Worm (Caenorhabditis elegans) whole organism, L4 larva: ENCODE measurements around the gene C28C12.11.

Experiments used
- F44E2.7 ChIP-seq: fragments of 200-800 bp; sonication (Bioruptor generic); IDR thresholded peaks from 2 replicates; pipeline ENCODE4 v2.1.2; 2022; ENCODE audit warnings: missing genetic modification characterization, missing compliant biosample characterization
- arid-1 ChIP-seq: fragments of 200-800 bp; sonication (Bioruptor generic); conservative IDR thresholded peaks from 2 replicates; pipeline ENCODE4 v1.3.6; 2022; ENCODE audit warnings: missing genetic modification reagents, missing genetic modification characterization, missing compliant biosample characterization
- ceh-28 ChIP-seq: fragments of 150-350 bp; optimal IDR thresholded peaks from 2 replicates; lab custom pipeline; 2014; ENCODE audit warnings: missing biosample characterization, missing genetic modification reagents, missing genetic modification characterization
- ceh-82 ChIP-seq: sonication (generic microtip); optimal IDR thresholded peaks from 2 replicates; lab custom pipeline; 2017; ENCODE audit warnings: missing biosample characterization, missing genetic modification characterization
- fkh-10 ChIP-seq: fragments of 150-350 bp; optimal IDR thresholded peaks from 2 replicates; lab custom pipeline; 2014; ENCODE audit warnings: missing biosample characterization, missing genetic modification reagents, missing genetic modification characterization
- fos-1 ChIP-seq: fragments of 150-350 bp; optimal IDR thresholded peaks from 2 replicates; lab custom pipeline; 2014; ENCODE audit warnings: missing biosample characterization, missing genetic modification characterization
- nhr-102 ChIP-seq: sonication (generic microtip); optimal IDR thresholded peaks from 2 replicates; lab custom pipeline; 2016; ENCODE audit warnings: mild to moderate bottlenecking, missing genetic modification characterization, moderate library complexity, missing compliant biosample characterization
- nhr-237 ChIP-seq: sonication (generic microtip); optimal IDR thresholded peaks from 2 replicates; lab custom pipeline; 2017; ENCODE audit warnings: missing biosample characterization, missing genetic modification characterization
- nhr-42 ChIP-seq: fragments of 200-800 bp; sonication (Bioruptor generic); IDR thresholded peaks from 2 replicates; pipeline ENCODE4 v1.3.6; 2022; ENCODE audit warnings: missing genetic modification characterization, missing compliant biosample characterization
- php-3 ChIP-seq: fragments of 200-800 bp; sonication (Bioruptor generic); IDR thresholded peaks from 2 replicates; pipeline ENCODE4 v1.3.6; 2022; ENCODE audit warnings: missing genetic modification reagents, missing genetic modification characterization, missing compliant biosample characterization
- rbr-2 ChIP-seq: sonication (generic microtip); optimal IDR thresholded peaks from 2 replicates; lab custom pipeline; 2016; ENCODE audit warnings: missing genotype, missing genetic modification characterization, missing compliant biosample characterization
- snpc-4 ChIP-seq: fragments of 150-350 bp; optimal IDR thresholded peaks from 2 replicates; lab custom pipeline; 2014; ENCODE audit warnings: missing biosample characterization, missing genetic modification characterization
- zfp-3 ChIP-seq: fragments of 200-800 bp; sonication (Bioruptor generic); conservative IDR thresholded peaks from 2 replicates; pipeline ENCODE4 v1.3.6; 2022; ENCODE audit warnings: missing genetic modification reagents, missing genetic modification characterization, missing compliant biosample characterization

DNA sequence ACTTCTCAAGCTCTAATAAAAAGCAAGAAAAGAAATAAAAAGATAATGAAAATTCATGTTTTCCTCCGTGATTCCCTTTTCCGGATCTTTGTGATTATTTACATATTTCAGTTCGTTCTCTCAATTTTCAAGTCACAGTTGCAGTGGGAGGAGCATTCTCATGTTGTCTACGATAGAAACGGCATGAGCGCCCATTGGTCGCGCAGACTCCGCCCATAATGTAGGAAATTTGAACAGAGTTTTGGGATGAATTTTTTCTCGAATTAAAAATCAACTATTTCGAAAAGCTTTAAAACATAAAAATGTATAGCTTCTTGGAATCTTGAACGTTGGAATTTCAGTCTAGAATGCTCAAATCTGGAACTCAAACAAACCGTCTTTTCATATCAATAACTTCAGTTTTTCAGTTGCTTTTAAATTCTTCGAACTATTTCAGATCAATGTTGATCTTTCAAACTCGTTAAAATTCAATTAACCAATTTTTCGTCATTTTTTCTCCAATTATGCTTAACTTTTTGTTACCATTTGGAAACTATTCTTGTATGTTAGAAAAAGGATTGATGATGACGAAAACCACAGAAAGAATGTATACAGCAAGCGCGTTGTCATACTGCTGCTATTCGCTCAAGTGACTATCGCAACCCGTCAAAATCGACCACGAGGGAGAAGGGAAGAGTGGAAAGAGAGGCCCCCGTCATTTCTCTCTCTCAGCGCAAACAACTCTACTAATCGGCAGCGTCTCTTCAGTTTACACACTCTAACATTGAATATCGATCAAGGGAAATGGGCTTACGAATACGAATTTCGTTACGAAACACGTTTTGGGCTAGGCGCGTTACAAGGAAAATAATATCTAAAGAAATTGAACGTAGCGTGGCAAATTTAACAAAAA is 42.0 kb upstream of the C28C12.11 start:
- TF ChIP-seq php-3 (GFP tag; lab: Robert Waterston, UW) (peak; percentile 65), ceh-82 (no peak), ceh-28 (tag; lab: Kevin White, UChicago) (peak; percentile 81), arid-1 (peak; percentile 82), F44E2.7 (no peak), nhr-237 (no peak), nhr-102 (tag; lab: Kevin White, UChicago) (peak; percentile 24), fkh-10 (GFP tag; lab: Kevin White, UChicago) (no peak), snpc-4 (tag; lab: Kevin White, UChicago) (peak; percentile 45), fos-1 (tag; lab: Kevin White, UChicago) (no peak), zfp-3 (GFP tag; lab: Robert Waterston, UW) (peak; percentile 71; the same call in 1 of the 2 replicates), nhr-42 (peak; percentile 92), rbr-2 (peak; percentile 24)
